Worm (Caenorhabditis elegans) whole organism, mixed stage, embryonic: ENCODE data around the gene tsp-12.

Experiments
- M03D4.4 ChIP-seq: sonication (generic microtip); optimal IDR thresholded peaks from 2 replicates; lab custom pipeline; 2017; ENCODE audit warnings: mild to moderate bottlenecking, missing genetic modification characterization, missing compliant biosample characterization
- bed-3 ChIP-seq: fragments of 200-800 bp; sonication (Bioruptor generic); optimal IDR thresholded peaks from 3 replicates; lab custom pipeline; 2018; ENCODE audit warnings: mild to moderate bottlenecking, missing genetic modification characterization, moderate library complexity, missing compliant biosample characterization
- blmp-1 ChIP-seq: fragments of 150-350 bp; optimal IDR thresholded peaks from 2 replicates; lab custom pipeline; 2014; ENCODE audit warnings: missing biosample characterization, missing genetic modification characterization
- ceh-39 ChIP-seq: fragments of 150-350 bp; optimal IDR thresholded peaks from 2 replicates; lab custom pipeline; 2014; ENCODE audit warnings: missing biosample characterization, missing genetic modification characterization
- ceh-83 ChIP-seq: fragments of 200-800 bp; sonication (Bioruptor generic); optimal IDR thresholded peaks from 2 replicates; lab custom pipeline; 2018; ENCODE audit warnings: mild to moderate bottlenecking, missing genetic modification characterization, missing compliant biosample characterization
- ces-1 ChIP-seq: fragments of 150-350 bp; optimal IDR thresholded peaks from 2 replicates; lab custom pipeline; 2014; ENCODE audit warnings: missing biosample characterization, missing genetic modification reagents, missing genetic modification characterization
- cnd-1 ChIP-seq: fragments of 200-800 bp; sonication (Bioruptor generic); optimal IDR thresholded peaks from 2 replicates; lab custom pipeline; 2018; ENCODE audit warnings: mild to moderate bottlenecking, missing genetic modification characterization, missing compliant biosample characterization
- drap-1 ChIP-seq: fragments of 200-800 bp; sonication (Bioruptor generic); optimal IDR thresholded peaks from 3 replicates; lab custom pipeline; 2018; ENCODE audit warnings: mild to moderate bottlenecking, missing genetic modification characterization, missing compliant biosample characterization
- flh-1 ChIP-seq: fragments of 200-800 bp; sonication (Bioruptor generic); optimal IDR thresholded peaks from 2 replicates; lab custom pipeline; 2018; ENCODE audit warnings: mild to moderate bottlenecking, missing genetic modification characterization, moderate library complexity, missing compliant biosample characterization
- ham-2 ChIP-seq: fragments of 200-800 bp; sonication (Bioruptor generic); optimal IDR thresholded peaks from 2 replicates; lab custom pipeline; 2018; ENCODE audit warnings: mild to moderate bottlenecking, missing genetic modification characterization, missing compliant biosample characterization
- hlh-1 ChIP-seq: fragments of 150-350 bp; optimal IDR thresholded peaks from 2 replicates; lab custom pipeline; 2014; ENCODE audit warnings: missing biosample characterization, missing genetic modification reagents, missing genetic modification characterization
- lin-13 ChIP-seq: fragments of 150-350 bp; optimal IDR thresholded peaks from 2 replicates; lab custom pipeline; 2014; ENCODE audit warnings: missing biosample characterization, missing genetic modification characterization
- lin-32 ChIP-seq: fragments of 200-800 bp; sonication (Bioruptor generic); optimal IDR thresholded peaks from 2 replicates; lab custom pipeline; 2018; ENCODE audit warnings: mild to moderate bottlenecking, missing genetic modification characterization, missing compliant biosample characterization
- lsy-2 ChIP-seq: fragments of 150-350 bp; optimal IDR thresholded peaks from 2 replicates; lab custom pipeline; 2014; ENCODE audit warnings: missing biosample characterization, missing genetic modification characterization
- mab-5 ChIP-seq: fragments of 150-350 bp; optimal IDR thresholded peaks from 2 replicates; lab custom pipeline; 2014; ENCODE audit warnings: missing biosample characterization, missing genetic modification characterization
- nhr-12 ChIP-seq: fragments of 150-350 bp; optimal IDR thresholded peaks from 2 replicates; lab custom pipeline; 2014; ENCODE audit warnings: missing biosample characterization, missing genetic modification characterization
- nhr-28 ChIP-seq: fragments of 150-350 bp; optimal IDR thresholded peaks from 2 replicates; lab custom pipeline; 2014; ENCODE audit warnings: missing biosample characterization, missing genetic modification characterization
- nhr-76 ChIP-seq: sonication (generic microtip); optimal IDR thresholded peaks from 2 replicates; lab custom pipeline; 2017; ENCODE audit warnings: missing biosample characterization, missing genetic modification characterization
- pha-4 ChIP-seq: fragments of 150-350 bp; optimal IDR thresholded peaks from 2 replicates; lab custom pipeline; 2018; ENCODE audit warnings: missing biosample characterization, missing genetic modification reagents, missing genetic modification characterization
- sem-2 ChIP-seq: fragments of 200-800 bp; sonication (Bioruptor generic); optimal IDR thresholded peaks from 2 replicates; lab custom pipeline; 2018; ENCODE audit warnings: mild to moderate bottlenecking, missing genetic modification characterization, missing compliant biosample characterization
- snpc-4 ChIP-seq: fragments of 150-350 bp; optimal IDR thresholded peaks from 2 replicates; lab custom pipeline; 2014; ENCODE audit warnings: missing biosample characterization, missing genetic modification characterization
- sptf-1 ChIP-seq: sonication (generic microtip); optimal IDR thresholded peaks from 2 replicates; lab custom pipeline; 2017; ENCODE audit warnings: mild to moderate bottlenecking, missing genetic modification characterization, moderate library complexity, missing compliant biosample characterization
- tbx-8 ChIP-seq: fragments of 200-800 bp; sonication (Bioruptor generic); optimal IDR thresholded peaks from 2 replicates; lab custom pipeline; 2018; ENCODE audit warnings: mild to moderate bottlenecking, missing genetic modification characterization, moderate library complexity, missing compliant biosample characterization
- unc-120 ChIP-seq: sonication (generic microtip); optimal IDR thresholded peaks from 2 replicates; lab custom pipeline; 2017; ENCODE audit warnings: missing genetic modification characterization, missing compliant biosample characterization; ENCODE audit not compliant: poor library complexity, severe bottlenecking
- unc-39 ChIP-seq: fragments of 150-350 bp; optimal IDR thresholded peaks from 2 replicates; lab custom pipeline; 2014; ENCODE audit warnings: missing biosample characterization, missing genetic modification characterization
- unc-62 ChIP-seq: fragments of 150-350 bp; optimal IDR thresholded peaks from 2 replicates; lab custom pipeline; 2014; ENCODE audit warnings: missing biosample characterization, missing genetic modification reagents, missing genetic modification characterization
- zip-8 ChIP-seq: fragments of 150-350 bp; optimal IDR thresholded peaks from 2 replicates; lab custom pipeline; 2014; ENCODE audit warnings: missing biosample characterization, missing genetic modification characterization
- ztf-11 ChIP-seq: fragments of 150-350 bp; optimal IDR thresholded peaks from 2 replicates; lab custom pipeline; 2014; ENCODE audit warnings: missing biosample characterization, missing genetic modification characterization

tsp-12 gene

ce11 chrIV:10174328-10174727, 23.9 kb upstream of the tsp-12 start, which contains the start of gene pxf-1:
pxf-1 (minus strand) TSS chrIV:10174341.
- TF ChIP-seq ces-1 = peak; percentile 59
- no peak for TF ChIP-seq zip-8

- peak; percentile 99 for TF ChIP-seq ces-1
- no peak for TF ChIP-seq M03D4.4 (tag; lab: Kevin White, UChicago)
- TF ChIP-seq, all 35 proteins: peak for 1
These were observed 20.4 kb upstream of the tsp-12 start for ce11 chrIV:10170808-10171207.

ce11 chrIV:10164086-10164485, 13.7 kb upstream of the tsp-12 start:
- TF ChIP-seq ztf-11 (no peak), zip-8 (no peak), nhr-12 (tag; lab: Kevin White, UChicago) (no peak), ceh-39 (tag; lab: Kevin White, UChicago) (no peak), unc-62 (GFP tag; lab: Kevin White, UChicago) (no peak), nhr-76 (tag; lab: Kevin White, UChicago) (no peak)

- TF ChIP-seq sem-2 (GFP tag; lab: Kevin White, UChicago) (no peak), ham-2 (GFP tag; lab: Kevin White, UChicago) (no peak), mab-5 (tag; lab: Kevin White, UChicago) (no peak), pha-4 (no peak), lin-32 (GFP tag; lab: Kevin White, UChicago) (no peak), ceh-83 (GFP tag; lab: Kevin White, UChicago) (no peak), bed-3 (GFP tag; lab: Kevin White, UChicago) (no peak), nhr-28 (tag; lab: Kevin White, UChicago) (no peak)
These were observed 11.3 kb upstream of the tsp-12 start, which contains the start of gene pps-1 for ce11 chrIV:10161706-10162105. pps-1 (plus strand) TSS chrIV:10162006.

- no peak for TF ChIP-seq lsy-2 (tag; lab: Kevin White, UChicago)
- no peak for TF ChIP-seq drap-1 (GFP tag; lab: Kevin White, UChicago)
- TF ChIP-seq sptf-1 (tag; lab: Kevin White, UChicago) = no peak
These were observed 7.2 kb upstream of the tsp-12 start, which contains the start of gene ttr-53 for ce11 chrIV:10157489-10158088. ttr-53 (plus strand) TSS chrIV:10158038.

- TF ChIP-seq ceh-83 (GFP tag; lab: Kevin White, UChicago) (no peak), unc-120 (tag; lab: Kevin White, UChicago) (no peak), tbx-8 (no peak), snpc-4 (tag; lab: Kevin White, UChicago) (no peak), ham-2 (GFP tag; lab: Kevin White, UChicago) (no peak), unc-62 (GFP tag; lab: Kevin White, UChicago) (no peak), unc-39 (no peak), ces-1 (no peak), lin-13 (no peak), flh-1 (no peak), blmp-1 (tag; lab: Kevin White, UChicago) (no peak), M03D4.4 (tag; lab: Kevin White, UChicago) (no peak), bed-3 (GFP tag; lab: Kevin White, UChicago) (no peak), cnd-1 (no peak), sem-2 (GFP tag; lab: Kevin White, UChicago) (no peak)
These were observed 6.6 kb upstream of the tsp-12 start for ce11 chrIV:10157034-10157433.

ce11 chrIV:10155475-10155874, 5.1 kb upstream of the tsp-12 start, which contains the start of gene ttr-54:
ttr-54 (plus strand) TSS chrIV:10155775.
- TF ChIP-seq ceh-83 (GFP tag; lab: Kevin White, UChicago) (no peak), hlh-1 (tag; lab: Kevin White, UChicago) (peak; percentile 56)
- TF ChIP-seq, all 35 proteins: peak for 1
